Fruit fly (Drosophila melanogaster): Measurements from ENCODE around the gene ocn.

ocn gene

dm6 chr3R:30058057-30058868 lies 20.7 kb upstream of the ocn start, which contains the start of gene sima:
TSS of gene sima (plus strand) at chr3R:30058311.
- TF ChIP-seq Pif1A (GFP tag; optimal IDR thresholded peaks at IDR 0.05) (peak; percentile 31), Ets98B (GFP tag; IDR thresholded peaks at IDR 0.05) (peak; percentile 64), Snoo (tag; optimal IDR thresholded peaks at IDR 0.05) (peak; percentile 19), CG4496 (GFP tag; IDR thresholded peaks at IDR 0.05) (0 out of 3 replicates have a peak, but pooled peaks have one; percentile 8), CG9948 (tag; optimal IDR thresholded peaks at IDR 0.05) (no peak), gl (tag; optimal IDR thresholded peaks at IDR 0.05) (no peak), CG8159 (tag; optimal IDR thresholded peaks at IDR 0.05) (peak; percentile 23), CG32121 (GFP tag; IDR thresholded peaks at IDR 0.05) (no peak), CG17806 (tag; optimal IDR thresholded peaks at IDR 0.05) (peak; percentile 21), Pif1B (GFP tag; optimal IDR thresholded peaks at IDR 0.05) (no peak), EcR (GFP tag; optimal IDR thresholded peaks at IDR 0.05) (no peak), CG34367 (tag; optimal IDR thresholded peaks at IDR 0.05) (peak; percentile 8)

- TF ChIP-seq CG15710 (tag; optimal IDR thresholded peaks at IDR 0.05), result peak; percentile 83
- TF ChIP-seq fd96Ca (GFP tag; IDR thresholded peaks at IDR 0.05), result peak; percentile 77; the same call in 2 of the 3 replicates
- peak; percentile 64 for TF ChIP-seq CG9948 (tag; optimal IDR thresholded peaks at IDR 0.05)
- TF ChIP-seq EcR (GFP tag; optimal IDR thresholded peaks at IDR 0.05), result no peak
- peak; percentile 73 for TF ChIP-seq CG8301 (tag; optimal IDR thresholded peaks at IDR 0.05)
- TF ChIP-seq CG8159 (tag; optimal IDR thresholded peaks at IDR 0.05), result peak; percentile 77
- TF ChIP-seq Pif1B (GFP tag; optimal IDR thresholded peaks at IDR 0.05), result no peak
- TF ChIP-seq CG17806 (tag; optimal IDR thresholded peaks at IDR 0.05), result peak; percentile 82
- TF ChIP-seq Snoo (tag; optimal IDR thresholded peaks at IDR 0.05), result peak; percentile 74
- peak; percentile 90 for TF ChIP-seq CG4496 (GFP tag; IDR thresholded peaks at IDR 0.05)
- no peak for TF ChIP-seq CG13204 (GFP tag; optimal IDR thresholded peaks at IDR 0.05)
- TF ChIP-seq CG12605 (GFP tag; IDR thresholded peaks at IDR 0.05), result peak; percentile 74
- no peak for TF ChIP-seq D1 (tag; optimal IDR thresholded peaks at IDR 0.05)
- peak; percentile 61 for TF ChIP-seq gl (tag; optimal IDR thresholded peaks at IDR 0.05)
- peak; percentile 82 for TF ChIP-seq CG34367 (tag; optimal IDR thresholded peaks at IDR 0.05)
- TF ChIP-seq rn (GFP tag; IDR thresholded peaks at IDR 0.05), result peak; percentile 73
- peak; percentile 86 for TF ChIP-seq Ets98B (GFP tag; IDR thresholded peaks at IDR 0.05)
- peak; percentile 85 for TF ChIP-seq CG32121 (GFP tag; IDR thresholded peaks at IDR 0.05)
- no peak for TF ChIP-seq CG14655 (GFP tag; optimal IDR thresholded peaks at IDR 0.05)
- TF ChIP-seq Pif1A (GFP tag; optimal IDR thresholded peaks at IDR 0.05), result no peak
- TF ChIP-seq CG10348 (GFP tag; IDR thresholded peaks at IDR 0.05), result no peak
Observed at dm6 chr3R:30056592-30057135, 19.1 kb upstream of the ocn start, which contains the start of the genes CG7950 and Rpp14a. TSS of gene CG7950 (plus strand) at chr3R:30056859. TSS of gene Rpp14a (plus strand) at chr3R:30056859.

dm6 chr3R:30055915-30056544 lies 18.5 kb upstream of the ocn start, which contains the start of the genes Rpp14b and spn-A:
TSS of gene Rpp14b (plus strand) at chr3R:30055957.
TSS of gene spn-A (minus strand) at chr3R:30056037.
- TF ChIP-seq CG17806 (tag; optimal IDR thresholded peaks at IDR 0.05) (peak; percentile 21), CG12605 (GFP tag; IDR thresholded peaks at IDR 0.05) (no peak), Snoo (tag; optimal IDR thresholded peaks at IDR 0.05) (peak; percentile 15), Pif1A (GFP tag; optimal IDR thresholded peaks at IDR 0.05) (no peak), fd96Ca (GFP tag; IDR thresholded peaks at IDR 0.05) (peak; percentile 46; the same call in 1 of the 3 replicates), Ets98B (GFP tag; IDR thresholded peaks at IDR 0.05) (peak; percentile 39; the same call in 1 of the 2 replicates), EcR (GFP tag; optimal IDR thresholded peaks at IDR 0.05) (no peak), rn (GFP tag; IDR thresholded peaks at IDR 0.05) (no peak), CG15710 (tag; optimal IDR thresholded peaks at IDR 0.05) (peak; percentile 43), CG14655 (GFP tag; optimal IDR thresholded peaks at IDR 0.05) (no peak)

dm6 chr3R:30052455-30053046 lies 15.0 kb upstream of the ocn start, which contains the start of gene Jasper:
TSS of gene Jasper (plus strand) at chr3R:30052514.
- no peak for TF ChIP-seq fd96Ca (GFP tag; IDR thresholded peaks at IDR 0.05)
- TF ChIP-seq EcR (GFP tag; optimal IDR thresholded peaks at IDR 0.05), result no peak
- TF ChIP-seq CG8159 (tag; optimal IDR thresholded peaks at IDR 0.05), result no peak
- TF ChIP-seq rn (GFP tag; IDR thresholded peaks at IDR 0.05), result no peak
- no peak; the same call in 2 of the 3 replicates for TF ChIP-seq CG4496 (GFP tag; IDR thresholded peaks at IDR 0.05)
- TF ChIP-seq CG12605 (GFP tag; IDR thresholded peaks at IDR 0.05), result no peak
- no peak for TF ChIP-seq CG10348 (GFP tag; IDR thresholded peaks at IDR 0.05)
- no peak for TF ChIP-seq CG8301 (tag; optimal IDR thresholded peaks at IDR 0.05)
- TF ChIP-seq Pif1B (GFP tag; optimal IDR thresholded peaks at IDR 0.05), result no peak
- no peak for TF ChIP-seq Pif1A (GFP tag; optimal IDR thresholded peaks at IDR 0.05)
- no peak for TF ChIP-seq CG17806 (tag; optimal IDR thresholded peaks at IDR 0.05)
- no peak for TF ChIP-seq Ets98B (GFP tag; IDR thresholded peaks at IDR 0.05)
- no peak for TF ChIP-seq CG32121 (GFP tag; IDR thresholded peaks at IDR 0.05)
- TF ChIP-seq CG15710 (tag; optimal IDR thresholded peaks at IDR 0.05), result no peak
- no peak for TF ChIP-seq CG34367 (tag; optimal IDR thresholded peaks at IDR 0.05)
- no peak for TF ChIP-seq gl (tag; optimal IDR thresholded peaks at IDR 0.05)

- no peak for TF ChIP-seq CG9948 (tag; optimal IDR thresholded peaks at IDR 0.05)
- no peak for TF ChIP-seq CG34367 (tag; optimal IDR thresholded peaks at IDR 0.05)
- TF ChIP-seq CG15710 (tag; optimal IDR thresholded peaks at IDR 0.05), result no peak
- TF ChIP-seq fd96Ca (GFP tag; IDR thresholded peaks at IDR 0.05), result no peak
- no peak for TF ChIP-seq Ets98B (GFP tag; IDR thresholded peaks at IDR 0.05)
- no peak for TF ChIP-seq rn (GFP tag; IDR thresholded peaks at IDR 0.05)
- no peak for TF ChIP-seq Pif1B (GFP tag; optimal IDR thresholded peaks at IDR 0.05)
- TF ChIP-seq EcR (GFP tag; optimal IDR thresholded peaks at IDR 0.05), result no peak
- no peak for TF ChIP-seq CG17806 (tag; optimal IDR thresholded peaks at IDR 0.05)
- TF ChIP-seq D1 (tag; optimal IDR thresholded peaks at IDR 0.05), result no peak
- no peak for TF ChIP-seq CG10348 (GFP tag; IDR thresholded peaks at IDR 0.05)
- TF ChIP-seq CG4496 (GFP tag; IDR thresholded peaks at IDR 0.05), result no peak
- TF ChIP-seq CG32121 (GFP tag; IDR thresholded peaks at IDR 0.05), result no peak
Observed at dm6 chr3R:30051933-30052332, 14.4 kb upstream of the ocn start, which contains the start of gene CG15528. TSS of gene CG15528 (minus strand) at chr3R:30052112.
